Fruit fly (Drosophila melanogaster): ENCODE data around the gene CG43317.

DNA sequence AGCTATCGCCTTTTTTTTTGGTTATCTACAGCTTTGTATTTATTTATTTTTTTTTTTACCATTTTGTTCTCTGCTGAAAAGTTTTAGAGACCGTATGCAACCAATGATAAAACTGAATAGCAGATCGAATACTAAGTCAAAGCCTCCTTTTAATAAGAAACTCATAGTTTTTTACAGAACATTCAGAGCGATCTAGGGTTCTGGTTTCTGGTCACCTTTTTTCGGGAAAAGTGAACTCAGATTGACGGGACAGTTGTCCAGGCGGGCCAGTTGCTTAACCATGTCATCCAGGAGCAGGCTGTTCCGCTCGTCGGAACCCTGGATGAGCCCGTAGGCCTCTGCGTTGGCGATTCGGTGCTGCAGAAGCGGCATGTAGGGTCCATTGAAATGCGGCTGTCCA lies 893 bp downstream of the CG43317 start, which contains the start of gene CG43318:
- no peak for TF ChIP-seq D1 (tag; optimal IDR thresholded peaks at IDR 0.05)
- TF ChIP-seq Pif1B (GFP tag; optimal IDR thresholded peaks at IDR 0.05), result no peak
- no peak for TF ChIP-seq CG4496 (GFP tag; IDR thresholded peaks at IDR 0.05)
- no peak for TF ChIP-seq gl (tag; optimal IDR thresholded peaks at IDR 0.05)
- TF ChIP-seq CG15710 (tag; optimal IDR thresholded peaks at IDR 0.05), result no peak
- no peak for TF ChIP-seq CG8159 (tag; optimal IDR thresholded peaks at IDR 0.05)
- TF ChIP-seq Snoo (tag; optimal IDR thresholded peaks at IDR 0.05), result no peak
- TF ChIP-seq CG12605 (GFP tag; IDR thresholded peaks at IDR 0.05), result no peak
- no peak for TF ChIP-seq fd96Ca (GFP tag; IDR thresholded peaks at IDR 0.05)
- TF ChIP-seq CG34367 (tag; optimal IDR thresholded peaks at IDR 0.05), result no peak
- no peak for TF ChIP-seq EcR (GFP tag; optimal IDR thresholded peaks at IDR 0.05)
- TF ChIP-seq CG14655 (GFP tag; optimal IDR thresholded peaks at IDR 0.05), result no peak

All from whole organism, pupa.